Fruit fly (Drosophila melanogaster): ENCODE measurements around the gene CG17329.

- no peak for TF ChIP-seq CTCF (optimal IDR thresholded peaks at IDR 0.05)
- no peak for TF ChIP-seq CG8478 (optimal IDR thresholded peaks at IDR 0.05)
Observed at dm6 chr2L:16293703-16294233, 2.7 kb downstream of the CG17329 start, which contains the start of gene Cyp303a1.

Data from S2 (cell line).